Worm (Caenorhabditis elegans): ENCODE measurements around the gene znf-706.

- TF ChIP-seq pha-4 (tag; optimal IDR thresholded peaks at IDR 0.05), result no peak
- TF ChIP-seq nhr-12 (tag; optimal IDR thresholded peaks at IDR 0.05), result no peak
- no peak for TF ChIP-seq unc-39 (tag; optimal IDR thresholded peaks at IDR 0.05)
- TF ChIP-seq unc-62 (GFP tag; optimal IDR thresholded peaks at IDR 0.05), result no peak
- TF ChIP-seq nhr-28 (tag; optimal IDR thresholded peaks at IDR 0.05), result no peak
- TF ChIP-seq nhr-237 (tag; optimal IDR thresholded peaks at IDR 0.05), result no peak
- no peak for TF ChIP-seq elt-1 (tag; optimal IDR thresholded peaks at IDR 0.05; ENCODE audit: borderline replicate concordance, insufficient read depth)
- TF ChIP-seq snpc-4 (tag; optimal IDR thresholded peaks at IDR 0.05), result no peak
- no peak for TF ChIP-seq nhr-2 (tag; optimal IDR thresholded peaks at IDR 0.05)
These were observed 8.3 kb upstream of the znf-706 start, which contains the start of the genes C01F6.14 and fem-3 for ce11 chrIV:9104071-9105016.
